Worm (Caenorhabditis elegans) whole organism, L4 larva: Measurements from ENCODE around the gene F35G12.12.

Experiments used
- T20F7.1 ChIP-seq: fragments of 200-800 bp; sonication (Bioruptor generic); optimal IDR thresholded peaks from 2 replicates; lab custom pipeline; 2018; ENCODE audit warnings: mild to moderate bottlenecking, missing genetic modification characterization, missing compliant biosample characterization
- T26A8.4 ChIP-seq: fragments of 200-800 bp; sonication (Bioruptor generic); IDR thresholded peaks from 2 replicates; pipeline ENCODE4 v1.3.6; 2022; ENCODE audit warnings: missing genetic modification characterization, missing compliant biosample characterization
- ama-1 ChIP-seq: fragments of 150-350 bp; optimal IDR thresholded peaks from 2 replicates; lab custom pipeline; 2014; ENCODE audit warnings: inconsistent platforms, mixed read lengths
- egl-27 ChIP-seq: sonication (generic microtip); optimal IDR thresholded peaks from 3 replicates; lab custom pipeline; 2017; ENCODE audit warnings: missing biosample characterization, missing genetic modification reagents, missing genetic modification characterization
- fkh-10 ChIP-seq: fragments of 150-350 bp; optimal IDR thresholded peaks from 2 replicates; lab custom pipeline; 2014; ENCODE audit warnings: missing biosample characterization, missing genetic modification reagents, missing genetic modification characterization
- hlh-11 ChIP-seq: fragments of 200-800 bp; sonication (Bioruptor generic); optimal IDR thresholded peaks from 2 replicates; lab custom pipeline; 2018; ENCODE audit warnings: mild to moderate bottlenecking, missing genetic modification characterization, missing compliant biosample characterization
- lin-15B ChIP-seq: fragments of 150-350 bp; sonication (generic microtip); optimal IDR thresholded peaks from 3 replicates; lab custom pipeline; 2014; ENCODE audit warnings: missing biosample characterization, missing genetic modification characterization
- lin-29 ChIP-seq: fragments of 200-800 bp; sonication (Bioruptor generic); IDR thresholded peaks from 2 replicates; pipeline ENCODE4 v1.3.6; 2022; ENCODE audit warnings: missing genetic modification reagents, missing genetic modification characterization, missing compliant biosample characterization
- lsy-2 ChIP-seq, 2 experiments: fragments of 150-350 bp in 1 of 2; sonication (generic microtip) in 1 of 2; optimal IDR thresholded peaks; 2 replicates each; lab custom pipeline; 2014 to 2017; ENCODE audit warnings: missing biosample characterization in 2 of 2, missing genetic modification characterization in 2 of 2
- skn-1 ChIP-seq: fragments of 150-350 bp; optimal IDR thresholded peaks from 2 replicates; lab custom pipeline; 2014; ENCODE audit warnings: missing biosample characterization, missing genetic modification characterization
- snpc-4 ChIP-seq: fragments of 150-350 bp; optimal IDR thresholded peaks from 2 replicates; lab custom pipeline; 2014; ENCODE audit warnings: missing biosample characterization, missing genetic modification characterization
- unc-39 ChIP-seq: sonication (generic microtip); optimal IDR thresholded peaks from 2 replicates; lab custom pipeline; 2017; ENCODE audit warnings: missing biosample characterization, missing genetic modification characterization
- zag-1 ChIP-seq: fragments of 150-350 bp; optimal IDR thresholded peaks from 2 replicates; lab custom pipeline; 2014; ENCODE audit warnings: missing biosample characterization, missing genetic modification characterization
- zip-2 ChIP-seq: fragments of 150-350 bp; optimal IDR thresholded peaks from 2 replicates; lab custom pipeline; 2014; ENCODE audit warnings: missing biosample characterization, missing genetic modification characterization

DNA sequence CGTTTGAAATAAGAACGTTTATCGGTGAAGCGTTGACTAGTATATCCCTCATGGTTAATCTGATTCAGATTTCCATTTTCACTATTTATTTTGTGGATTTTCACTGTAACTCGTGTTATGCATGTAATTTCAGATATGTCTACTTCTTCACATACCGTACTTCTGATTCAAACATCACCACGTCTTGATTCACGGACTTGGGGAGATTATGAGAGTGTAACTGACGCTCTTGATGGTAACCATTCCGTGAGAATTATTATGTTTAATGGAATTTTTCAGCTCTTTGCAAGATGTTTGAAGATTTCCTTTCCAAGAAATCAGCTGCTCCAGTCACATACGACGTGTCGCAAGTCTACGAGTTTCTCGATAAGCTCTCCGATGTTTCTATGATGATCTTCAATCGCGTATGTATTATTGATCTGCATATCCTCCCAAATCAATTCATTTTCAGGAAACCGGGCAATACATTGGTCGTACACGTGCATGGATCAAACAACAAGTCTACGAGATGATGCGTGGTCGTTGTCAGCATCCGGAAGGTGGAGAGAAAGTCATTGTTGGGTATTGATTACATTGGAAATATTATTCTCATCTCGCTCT lies 11.6 kb downstream of the F35G12.12 start, which contains the start of gene erh-2:
- no peak for TF ChIP-seq T20F7.1 (GFP tag; lab: Kevin White, UChicago)
- no peak for TF ChIP-seq ama-1 (lab: Kevin White, UChicago)
- TF ChIP-seq fkh-10 (GFP tag; lab: Kevin White, UChicago): no peak
- no peak for TF ChIP-seq egl-27
- no peak for TF ChIP-seq zip-2 (tag; lab: Kevin White, UChicago)
- TF ChIP-seq T26A8.4 (GFP tag; lab: Robert Waterston, UW): no peak
- TF ChIP-seq lsy-2 (tag; optimal IDR thresholded peaks at IDR 0.05; lab: Kevin White, UChicago): no peak
- no peak for TF ChIP-seq zag-1 (tag; lab: Kevin White, UChicago)
- TF ChIP-seq lin-15B: no peak
- no peak for TF ChIP-seq snpc-4 (tag; lab: Kevin White, UChicago)
- no peak for TF ChIP-seq hlh-11 (tag; lab: Kevin White, UChicago)
- TF ChIP-seq lin-29 (GFP tag; lab: Robert Waterston, UW): no peak
- no peak for TF ChIP-seq skn-1 (tag; lab: Kevin White, UChicago)
- no peak for TF ChIP-seq unc-39 (tag; lab: Kevin White, UChicago)
